Worm (Caenorhabditis elegans): Measurements from ENCODE around the gene F54D11.4.

DNA sequence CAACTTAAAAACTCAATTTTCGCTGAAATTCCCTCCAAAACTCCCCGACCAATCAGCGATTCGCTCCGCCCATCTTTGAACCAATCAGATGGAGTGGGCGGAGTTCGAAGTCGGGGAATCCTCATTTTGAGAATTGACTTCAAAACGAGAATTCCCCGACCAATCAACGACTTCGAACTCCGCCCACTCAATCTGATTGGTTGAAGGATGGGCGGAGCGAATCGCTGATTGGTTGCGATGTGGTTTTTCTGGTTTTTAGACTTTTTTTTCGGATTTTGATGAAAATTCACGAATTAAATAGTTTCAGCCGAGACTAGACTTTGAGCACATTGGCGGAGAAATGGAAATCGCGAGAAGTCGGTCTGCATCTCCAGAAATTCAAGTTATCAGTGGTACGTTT, 44.0 kb upstream of the F54D11.4 start:
- TF ChIP-seq nhr-77 (tag; optimal IDR thresholded peaks at IDR 0.05) (no peak), lir-3 (tag; optimal IDR thresholded peaks at IDR 0.05; ENCODE audit: poor library complexity) (no peak), zag-1 (tag; optimal IDR thresholded peaks at IDR 0.05) (no peak), ztf-11 (tag; optimal IDR thresholded peaks at IDR 0.05) (no peak), nhr-12 (tag; optimal IDR thresholded peaks at IDR 0.05) (no peak), pqm-1 (tag; optimal IDR thresholded peaks at IDR 0.05) (no peak), ceh-90 (tag; optimal IDR thresholded peaks at IDR 0.05) (no peak), ama-1 (optimal IDR thresholded peaks at IDR 0.05) (no peak), ztf-4 (tag; optimal IDR thresholded peaks at IDR 0.05) (no peak), lin-15B (tag; optimal IDR thresholded peaks at IDR 0.05) (no peak), tbx-2 (tag; optimal IDR thresholded peaks at IDR 0.05) (no peak), pag-3 (tag; optimal IDR thresholded peaks at IDR 0.05; ENCODE audit: borderline replicate concordance, insufficient read depth) (no peak), skn-1 (tag; optimal IDR thresholded peaks at IDR 0.05) (no peak)

All from whole organism, L1 larva.